Worm (Caenorhabditis elegans): ENCODE results near the gene scb-1.

scb-1 gene

DNA sequence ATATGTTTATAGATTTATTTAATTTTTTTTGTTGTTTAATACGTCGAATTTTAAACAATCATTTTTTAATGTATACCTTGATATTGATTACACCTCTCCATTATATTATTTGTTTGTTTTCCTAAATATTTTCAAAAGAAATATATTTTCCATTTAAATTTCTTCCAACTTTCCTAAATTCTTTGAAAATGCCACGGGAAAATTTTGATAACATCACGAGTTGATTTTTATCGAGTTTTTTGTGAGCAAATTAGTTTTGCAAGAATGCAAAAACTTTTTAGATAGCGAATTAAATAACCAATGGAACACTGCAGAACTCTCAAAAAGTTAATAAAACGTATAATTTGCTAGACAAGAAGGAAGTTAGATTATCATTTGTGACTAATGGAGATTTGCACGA lies 38.4 kb upstream of the scb-1 start, which contains the start of gene srg-42:
srg-42 (minus strand) TSS at position 101 of the 400 bp plus-strand sequence.
- no peak for TF ChIP-seq ama-1 (optimal IDR thresholded peaks at IDR 0.05)
- no peak for TF ChIP-seq ceh-63 (GFP tag; optimal IDR thresholded peaks at IDR 0.05)
- TF ChIP-seq tbx-2 (tag; optimal IDR thresholded peaks at IDR 0.05) = no peak
- no peak for TF ChIP-seq ztf-11 (tag; optimal IDR thresholded peaks at IDR 0.05)
- no peak for TF ChIP-seq lin-15B (tag; optimal IDR thresholded peaks at IDR 0.05)
- no peak for TF ChIP-seq snu-23 (GFP tag; optimal IDR thresholded peaks at IDR 0.05)
- no peak for TF ChIP-seq efl-3 (GFP tag; optimal IDR thresholded peaks at IDR 0.05)

ce11 chrV:11156589-11156988 lies 37.1 kb upstream of the scb-1 start:
- TF ChIP-seq fkh-10 (GFP tag; optimal IDR thresholded peaks at IDR 0.05) (no peak), ceh-8 (GFP tag; optimal IDR thresholded peaks at IDR 0.05) (peak; percentile 93), jun-1 (tag; optimal IDR thresholded peaks at IDR 0.05) (no peak), ceh-90 (tag; optimal IDR thresholded peaks at IDR 0.05) (no peak), lin-15B (tag; optimal IDR thresholded peaks at IDR 0.05) (no peak), lin-14 (GFP tag; optimal IDR thresholded peaks at IDR 0.05) (no peak)

ce11 chrV:11155553-11155952 lies 36.0 kb upstream of the scb-1 start, which contains the start of gene srg-38:
Gene srg-38 (minus strand): TSS chrV:11155653.
- TF ChIP-seq nhr-85 (tag) = no peak
- TF ChIP-seq vab-15 (tag; optimal IDR thresholded peaks at IDR 0.05) = no peak
- no peak for TF ChIP-seq efl-3 (GFP tag; optimal IDR thresholded peaks at IDR 0.05)
- no peak for TF ChIP-seq ets-5 (GFP tag; IDR thresholded peaks at IDR 0.05)
- TF ChIP-seq C16A3.4 (tag; optimal IDR thresholded peaks at IDR 0.05) = no peak
- no peak for TF ChIP-seq dsc-1 (tag; optimal IDR thresholded peaks at IDR 0.05)
- no peak for TF ChIP-seq nhr-47 (tag; optimal IDR thresholded peaks at IDR 0.05)

DNA sequence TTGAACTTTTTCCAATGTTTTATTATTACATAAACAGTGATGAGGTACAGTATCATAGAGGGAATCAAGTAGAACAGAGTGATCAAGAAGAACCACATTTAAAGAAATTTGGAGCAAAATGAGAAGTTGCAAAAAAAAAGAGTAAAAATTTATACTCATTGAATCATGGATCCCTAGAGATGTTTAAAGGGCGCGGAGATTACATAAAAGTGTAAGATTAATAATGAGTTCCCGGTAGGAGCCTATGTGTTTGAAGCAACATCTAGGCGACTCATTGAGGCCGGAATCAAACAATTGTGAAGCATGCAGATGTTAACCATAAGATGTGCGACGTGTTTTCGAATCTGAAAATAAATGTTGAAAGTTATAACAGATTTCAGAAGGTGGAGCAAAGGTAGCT lies 32.8 kb upstream of the scb-1 start, which contains the start of gene srg-39:
srg-39 (minus strand) TSS at position 101 of the 400 bp plus-strand sequence.
- TF ChIP-seq lin-13 (GFP tag; optimal IDR thresholded peaks at IDR 0.05) (no peak), isw-1 (GFP tag; IDR thresholded peaks at IDR 0.05) (no peak), efl-3 (GFP tag; optimal IDR thresholded peaks at IDR 0.05) (no peak), nhr-11 (tag; optimal IDR thresholded peaks at IDR 0.05) (no peak), lsy-2 (tag; optimal IDR thresholded peaks at IDR 0.05) (no peak), zip-4 (GFP tag; optimal IDR thresholded peaks at IDR 0.05) (no peak), ets-5 (GFP tag; IDR thresholded peaks at IDR 0.05) (no peak), fkh-8 (tag; optimal IDR thresholded peaks at IDR 0.05) (no peak), nhr-47 (tag; optimal IDR thresholded peaks at IDR 0.05) (no peak), grh-1 (GFP tag; IDR thresholded peaks at IDR 0.05) (no peak), dsc-1 (tag; optimal IDR thresholded peaks at IDR 0.05) (no peak), jun-1 (tag; optimal IDR thresholded peaks at IDR 0.05) (no peak), ztf-4 (tag; optimal IDR thresholded peaks at IDR 0.05) (no peak), nhr-84 (tag; optimal IDR thresholded peaks at IDR 0.05) (no peak), nhr-237 (tag; optimal IDR thresholded peaks at IDR 0.05) (no peak), lir-3 (tag; optimal IDR thresholded peaks at IDR 0.05; ENCODE audit: poor library complexity) (no peak), ceh-63 (GFP tag; optimal IDR thresholded peaks at IDR 0.05) (no peak)

DNA sequence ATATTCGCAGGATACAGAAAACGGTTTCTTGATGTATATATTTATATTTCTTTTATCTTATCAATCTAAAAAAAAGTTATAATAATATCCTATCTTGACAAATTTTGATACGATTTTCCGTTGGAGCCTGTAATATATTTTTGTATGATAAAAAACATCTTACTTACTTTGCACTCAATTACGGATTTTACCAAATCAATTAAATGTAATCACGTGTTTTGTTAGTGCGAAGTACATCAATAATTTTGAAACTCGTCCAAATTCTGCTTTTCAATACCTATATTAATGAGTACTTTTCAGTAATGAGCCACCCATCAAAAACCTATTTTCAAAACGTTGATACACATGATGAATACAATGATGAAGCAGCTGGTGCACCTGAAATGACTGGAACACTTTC lies 29.9 kb upstream of the scb-1 start, which contains the start of gene T19C4.1:
T19C4.1 (plus strand) TSS at position 301 of the 400 bp plus-strand sequence.
- TF ChIP-seq sup-37 (GFP tag; optimal IDR thresholded peaks at IDR 0.05) (no peak), tlp-1 (tag; optimal IDR thresholded peaks at IDR 0.05) (no peak), nhr-76 (tag; optimal IDR thresholded peaks at IDR 0.05) (no peak), mdl-1 (tag; optimal IDR thresholded peaks at IDR 0.05) (no peak), hlh-4 (tag; optimal IDR thresholded peaks at IDR 0.05) (no peak), ama-1 (optimal IDR thresholded peaks at IDR 0.05) (no peak), ztf-11 (tag; optimal IDR thresholded peaks at IDR 0.05) (no peak), sptf-1 (tag; optimal IDR thresholded peaks at IDR 0.05) (no peak), fkh-4 (tag; optimal IDR thresholded peaks at IDR 0.05; ENCODE audit: borderline replicate concordance) (no peak), ceh-63 (GFP tag; optimal IDR thresholded peaks at IDR 0.05) (no peak), dpl-1 (GFP tag; optimal IDR thresholded peaks at IDR 0.05) (no peak), aha-1 (tag; optimal IDR thresholded peaks at IDR 0.05) (no peak), lin-14 (GFP tag; optimal IDR thresholded peaks at IDR 0.05) (no peak), zip-4 (GFP tag; optimal IDR thresholded peaks at IDR 0.05) (no peak)

Measured in whole organism, L1 larva.